Fruit fly (Drosophila melanogaster): ENCODE data around the gene Lcp65Ag3.

dm6 chr3L:6116881-6117280 is 13.9 kb downstream of the Lcp65Ag3 start:
- no peak for TF ChIP-seq ttk (optimal IDR thresholded peaks at IDR 0.05)
- no peak for TF ChIP-seq psq (optimal IDR thresholded peaks at IDR 0.05)
- no peak for TF ChIP-seq insv (optimal IDR thresholded peaks at IDR 0.05)
- no peak for TF ChIP-seq Sin3A (optimal IDR thresholded peaks at IDR 0.05)
- TF ChIP-seq h (optimal IDR thresholded peaks at IDR 0.05) = no peak
